Worm (Caenorhabditis elegans) whole organism, L4 larva: Measurements from ENCODE around the gene Y37D8A.19.

ENCODE experiments used
- F10B5.3 ChIP-seq: sonication (generic microtip); optimal IDR thresholded peaks from 2 replicates; lab custom pipeline; 2016; ENCODE audit warnings: mild to moderate bottlenecking, missing genetic modification characterization, missing compliant biosample characterization
- F37D6.2 ChIP-seq: sonication (generic microtip); optimal IDR thresholded peaks from 2 replicates; lab custom pipeline; 2016; ENCODE audit warnings: mild to moderate bottlenecking, missing genetic modification characterization, missing compliant biosample characterization
- F49E8.2 ChIP-seq: sonication (generic microtip); optimal IDR thresholded peaks from 2 replicates; lab custom pipeline; 2016; ENCODE audit warnings: missing compliant biosample characterization, mild to moderate bottlenecking, missing genetic modification characterization, borderline replicate concordance
- Y48G9A.11 ChIP-seq: fragments of 200-800 bp; sonication (Bioruptor generic); IDR thresholded peaks from 2 replicates; pipeline ENCODE4 v1.3.6; 2022; ENCODE audit warnings: missing genetic modification reagents, missing genetic modification characterization, missing compliant biosample characterization
- daf-16 ChIP-seq, 3 experiments: sonication (generic microtip); optimal IDR thresholded peaks; 2 replicates each; lab custom pipeline; 2016 to 2017; ENCODE audit warnings: missing genetic modification characterization in 3 of 3, missing genetic modification reagents in 3 of 3, mild to moderate bottlenecking in 2 of 3, missing compliant biosample characterization in 2 of 3, missing biosample characterization in 1 of 3, moderate library complexity in 1 of 3
- daf-19 ChIP-seq: fragments of 200-800 bp; sonication (Bioruptor generic); conservative IDR thresholded peaks from 2 replicates; pipeline ENCODE4 v1.3.6; 2022; ENCODE audit warnings: missing genetic modification characterization, missing compliant biosample characterization
- dmd-6 ChIP-seq: fragments of 200-800 bp; sonication (Bioruptor generic); IDR thresholded peaks from 2 replicates; pipeline ENCODE4 v1.3.6; 2022; ENCODE audit warnings: missing genetic modification reagents, missing genetic modification characterization, missing compliant biosample characterization
- dve-1 ChIP-seq: sonication (generic microtip); optimal IDR thresholded peaks from 2 replicates; lab custom pipeline; 2017; ENCODE audit warnings: antibody characterized with exemption, mild to moderate bottlenecking, missing genetic modification characterization, missing compliant biosample characterization; ENCODE audit not compliant: insufficient read depth
- egl-43 ChIP-seq: fragments of 200-800 bp; sonication (Bioruptor generic); IDR thresholded peaks from 2 replicates; pipeline ENCODE4 v1.3.6; 2022; ENCODE audit warnings: missing genetic modification reagents, missing genetic modification characterization, missing compliant biosample characterization
- gei-8 ChIP-seq: fragments of 200-800 bp; sonication (Bioruptor generic); optimal IDR thresholded peaks from 2 replicates; lab custom pipeline; 2018; ENCODE audit warnings: mild to moderate bottlenecking, missing genetic modification characterization, missing compliant biosample characterization
- hif-1 ChIP-seq, 2 experiments: sonication (generic microtip); optimal IDR thresholded peaks; 2 replicates each; lab custom pipeline; 2016 to 2017; ENCODE audit warnings: missing compliant biosample characterization in 2 of 2, missing genetic modification characterization in 2 of 2, missing genetic modification reagents in 2 of 2, missing genotype in 2 of 2, mild to moderate bottlenecking in 1 of 2
- hlh-11 ChIP-seq: fragments of 200-800 bp; sonication (Bioruptor generic); optimal IDR thresholded peaks from 2 replicates; lab custom pipeline; 2018; ENCODE audit warnings: mild to moderate bottlenecking, missing genetic modification characterization, missing compliant biosample characterization
- hlh-30 ChIP-seq: sonication (generic microtip); optimal IDR thresholded peaks from 2 replicates; lab custom pipeline; 2017; ENCODE audit warnings: antibody characterized with exemption, mild to moderate bottlenecking, missing genetic modification characterization, missing compliant biosample characterization; ENCODE audit not compliant: insufficient read depth
- jun-1 ChIP-seq: fragments of 150-350 bp; optimal IDR thresholded peaks from 2 replicates; lab custom pipeline; 2014; ENCODE audit warnings: missing biosample characterization, missing genetic modification reagents, missing genetic modification characterization
- lin-1 ChIP-seq: fragments of 200-800 bp; sonication (Bioruptor generic); IDR thresholded peaks from 2 replicates; pipeline ENCODE4 v1.3.6; 2022; ENCODE audit warnings: missing genetic modification reagents, missing genetic modification characterization, missing compliant biosample characterization
- lin-38 ChIP-seq: fragments of 200-800 bp; sonication (Bioruptor generic); IDR thresholded peaks from 2 replicates; pipeline ENCODE4 v1.3.6; 2022; ENCODE audit warnings: missing genetic modification reagents, missing genetic modification characterization, missing compliant biosample characterization
- lin-39 ChIP-seq: fragments of 150-350 bp; optimal IDR thresholded peaks from 2 replicates; lab custom pipeline; 2014; ENCODE audit warnings: missing biosample characterization, missing genetic modification reagents, missing genetic modification characterization
- lsy-2 ChIP-seq, 2 experiments: fragments of 150-350 bp in 1 of 2; sonication (generic microtip) in 1 of 2; optimal IDR thresholded peaks; 2 replicates each; lab custom pipeline; 2014 to 2017; ENCODE audit warnings: missing biosample characterization in 2 of 2, missing genetic modification characterization in 2 of 2
- madf-5 ChIP-seq, 2 experiments: fragments of 200-800 bp; sonication (Bioruptor generic); IDR thresholded peaks; 2 replicates each; pipeline ENCODE4 v1.3.6; 2022; ENCODE audit warnings: missing compliant biosample characterization in 2 of 2, missing genetic modification characterization in 2 of 2
- mdl-1 ChIP-seq, 2 experiments: fragments of 150-350 bp in 1 of 2; sonication (generic microtip) in 1 of 2; optimal IDR thresholded peaks; 2 replicates each; lab custom pipeline; 2014 to 2017; ENCODE audit warnings: missing biosample characterization in 2 of 2, missing genetic modification characterization in 2 of 2
- mep-1 ChIP-seq: fragments of 150-350 bp; sonication (generic microtip); optimal IDR thresholded peaks from 3 replicates; lab custom pipeline; 2014; ENCODE audit warnings: missing biosample characterization, missing genetic modification characterization
- nhr-28 ChIP-seq: fragments of 150-350 bp; optimal IDR thresholded peaks from 2 replicates; lab custom pipeline; 2014; ENCODE audit warnings: missing biosample characterization, missing genetic modification characterization
- nhr-41 ChIP-seq: fragments of 200-800 bp; sonication (Bioruptor generic); IDR thresholded peaks from 2 replicates; pipeline ENCODE4 v1.3.6; 2022; ENCODE audit warnings: missing genetic modification reagents, missing genetic modification characterization, missing compliant biosample characterization
- nhr-42 ChIP-seq: fragments of 200-800 bp; sonication (Bioruptor generic); IDR thresholded peaks from 2 replicates; pipeline ENCODE4 v1.3.6; 2022; ENCODE audit warnings: missing genetic modification characterization, missing compliant biosample characterization
- nhr-48 ChIP-seq: sonication (generic microtip); optimal IDR thresholded peaks from 2 replicates; lab custom pipeline; 2016; ENCODE audit warnings: mild to moderate bottlenecking, missing genetic modification characterization, missing compliant biosample characterization
- nhr-6 ChIP-seq: fragments of 150-350 bp; optimal IDR thresholded peaks from 2 replicates; lab custom pipeline; 2014; ENCODE audit warnings: missing biosample characterization, missing genetic modification characterization
- php-3 ChIP-seq: fragments of 200-800 bp; sonication (Bioruptor generic); IDR thresholded peaks from 2 replicates; pipeline ENCODE4 v1.3.6; 2022; ENCODE audit warnings: missing genetic modification reagents, missing genetic modification characterization, missing compliant biosample characterization
- pqm-1 ChIP-seq: sonication (generic microtip); optimal IDR thresholded peaks from 2 replicates; lab custom pipeline; 2017; ENCODE audit warnings: missing biosample characterization, missing genetic modification characterization
- unc-39 ChIP-seq: sonication (generic microtip); optimal IDR thresholded peaks from 2 replicates; lab custom pipeline; 2017; ENCODE audit warnings: missing biosample characterization, missing genetic modification characterization
- unc-62 ChIP-seq, 3 experiments: fragments of 150-350 bp in 1 of 3; sonication (generic microtip); optimal IDR thresholded peaks in 2 of 3; peaks in 1 of 3; 1 replicate in 1 of 3; 2 replicates in 2 of 3; lab custom pipeline; 2014 to 2017; ENCODE audit warnings: missing biosample characterization in 3 of 3, missing genetic modification characterization in 3 of 3, missing genetic modification reagents in 3 of 3, missing genotype in 1 of 3
- zfp-3 ChIP-seq: fragments of 200-800 bp; sonication (Bioruptor generic); conservative IDR thresholded peaks from 2 replicates; pipeline ENCODE4 v1.3.6; 2022; ENCODE audit warnings: missing genetic modification reagents, missing genetic modification characterization, missing compliant biosample characterization

Gene Y37D8A.19

DNA sequence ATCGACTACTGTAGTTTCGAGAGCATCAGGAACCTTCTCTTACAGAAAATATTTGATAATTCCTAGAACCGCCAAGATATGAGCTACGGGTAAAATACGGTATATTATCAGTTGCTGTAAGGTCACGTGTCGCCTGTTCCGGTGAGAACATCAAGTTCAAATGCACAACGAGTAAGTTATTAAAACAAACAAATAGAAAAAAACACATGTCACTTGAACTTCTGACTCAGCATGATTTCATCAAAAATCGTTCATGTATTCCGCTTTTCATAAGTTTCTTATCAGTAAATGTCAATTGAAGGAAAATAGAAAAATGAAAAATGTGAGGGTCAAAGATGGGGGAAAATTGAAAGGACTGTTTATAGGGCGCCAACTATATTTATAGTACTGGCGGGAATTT lies 31.0 kb downstream of the Y37D8A.19 start:
- no peak for TF ChIP-seq zfp-3
- TF ChIP-seq nhr-41 (GFP tag; lab: Robert Waterston, UW): 0 out of 2 replicates have a peak, but pooled peaks have one; percentile 18
- TF ChIP-seq gei-8 (GFP tag; lab: Kevin White, UChicago): no peak
- peak; percentile 68 for TF ChIP-seq dmd-6 (GFP tag; lab: Robert Waterston, UW)
- peak; percentile 43 for TF ChIP-seq nhr-28 (tag; lab: Kevin White, UChicago)
- peak; percentile 49 for TF ChIP-seq hlh-30
- no peak for TF ChIP-seq nhr-42 (GFP tag; lab: Robert Waterston, UW)
- TF ChIP-seq lin-39 (tag; lab: Kevin White, UChicago): no peak
- peak; percentile 42; the same call in 1 of the 2 replicates for TF ChIP-seq lin-1
- TF ChIP-seq dve-1 (tag; lab: Kevin White, UChicago): peak; percentile 61
- TF ChIP-seq hlh-11 (tag; lab: Kevin White, UChicago): peak; percentile 46
- no peak for TF ChIP-seq daf-16 (GFP tag; optimal IDR thresholded peaks at IDR 0.05; lab: Kevin White, UChicago)
- peak; percentile 54 for TF ChIP-seq daf-16 (tag; optimal IDR thresholded peaks at IDR 0.05; lab: Kevin White, UChicago)
- peak; percentile 59 for TF ChIP-seq pqm-1 (tag; lab: Kevin White, UChicago)
- TF ChIP-seq mdl-1 (tag; optimal IDR thresholded peaks at IDR 0.05; lab: Kevin White, UChicago): no peak

DNA sequence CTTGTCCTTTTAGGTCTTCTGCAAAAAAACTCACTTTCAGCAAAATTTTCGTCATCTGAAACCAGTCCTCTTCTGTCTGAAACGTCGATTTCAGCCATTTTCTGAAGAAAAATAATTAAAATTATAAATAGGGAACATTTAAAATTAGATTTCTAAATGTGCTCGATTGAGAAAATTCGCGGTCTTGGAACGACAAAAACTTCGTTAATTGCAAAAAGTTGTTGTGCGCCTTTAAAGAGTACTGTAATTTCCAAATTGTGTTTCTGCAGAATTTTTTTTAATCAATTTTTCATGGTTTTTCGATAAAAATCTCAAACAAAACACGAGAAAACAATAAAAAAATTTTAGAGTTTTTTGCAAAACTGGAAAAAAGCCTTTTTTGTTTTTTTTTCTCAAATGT lies 37.2 kb downstream of the Y37D8A.19 start, which contains the start of gene ttm-1:
Gene ttm-1, minus strand, starts transcription at position 101 of the 400 bp plus-strand sequence.
- TF ChIP-seq Y48G9A.11 (GFP tag; lab: Robert Waterston, UW): no peak
- TF ChIP-seq jun-1 (tag; lab: Kevin White, UChicago): no peak
- no peak for TF ChIP-seq lsy-2 (tag; optimal IDR thresholded peaks at IDR 0.05; lab: Kevin White, UChicago)
- TF ChIP-seq nhr-6 (tag; lab: Kevin White, UChicago): no peak
- TF ChIP-seq unc-39: no peak
- no peak for TF ChIP-seq madf-5 (GFP tag; IDR thresholded peaks at IDR 0.05; lab: Robert Waterston, UW)
- no peak for TF ChIP-seq nhr-42 (GFP tag; lab: Robert Waterston, UW)
- TF ChIP-seq egl-43 (GFP tag; lab: Robert Waterston, UW): no peak
- no peak for TF ChIP-seq unc-62 (GFP tag; optimal IDR thresholded peaks at IDR 0.05 in 1 of 2; lab: Kevin White, UChicago)
- no peak for TF ChIP-seq unc-62 (tag; optimal IDR thresholded peaks at IDR 0.05; lab: Kevin White, UChicago)

DNA sequence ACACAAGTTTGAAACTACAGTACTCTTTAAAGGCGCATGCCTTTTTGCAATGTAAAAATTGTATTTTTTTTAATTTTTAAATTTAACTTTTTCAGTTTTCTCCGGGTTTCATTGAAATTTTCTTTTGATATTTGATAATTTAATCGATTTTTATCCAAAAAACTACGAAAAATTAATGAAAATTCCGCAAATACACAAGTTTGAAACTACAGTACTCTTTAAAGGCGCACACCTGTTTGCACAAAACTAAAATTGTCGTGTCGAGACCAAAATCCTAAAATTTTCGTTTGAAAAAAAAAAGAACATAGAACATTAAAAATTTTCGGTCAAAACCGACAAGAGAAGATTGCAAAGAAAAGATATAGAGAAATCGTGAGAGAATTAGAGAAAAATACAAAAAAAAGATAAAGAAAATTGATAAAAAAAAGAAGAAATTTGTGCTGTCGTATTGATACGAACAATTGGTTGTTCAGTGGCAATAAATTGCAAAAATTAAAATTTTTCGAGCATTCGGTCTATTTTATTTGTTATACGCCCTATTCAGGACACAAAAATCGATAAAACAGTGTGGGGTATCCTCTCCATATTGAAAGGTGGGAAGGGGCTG lies 37.9 kb downstream of the Y37D8A.19 start:
- TF ChIP-seq daf-19 (GFP tag; lab: Robert Waterston, UW): no peak
- TF ChIP-seq dmd-6 (GFP tag; lab: Robert Waterston, UW): peak; percentile 57
- no peak for TF ChIP-seq nhr-6 (tag; lab: Kevin White, UChicago)
- no peak for TF ChIP-seq F37D6.2 (tag; lab: Kevin White, UChicago)
- TF ChIP-seq nhr-48 (tag; lab: Kevin White, UChicago): no peak
- peak; percentile 61 for TF ChIP-seq php-3 (GFP tag; lab: Robert Waterston, UW)
- peak; percentile 7; the same call in 1 of the 2 replicates for TF ChIP-seq lin-38
- no peak for TF ChIP-seq hif-1 (tag; optimal IDR thresholded peaks at IDR 0.05; lab: Kevin White, UChicago)
- TF ChIP-seq daf-16 (GFP tag; optimal IDR thresholded peaks at IDR 0.05; lab: Kevin White, UChicago): no peak
- peak; percentile 8 for TF ChIP-seq daf-16 (tag; optimal IDR thresholded peaks at IDR 0.05; lab: Kevin White, UChicago)
- peak; percentile 70 for TF ChIP-seq dve-1 (tag; lab: Kevin White, UChicago)
- peak; percentile 31 for TF ChIP-seq nhr-28 (tag; lab: Kevin White, UChicago)
- no peak for TF ChIP-seq F10B5.3
- peak; percentile 24 for TF ChIP-seq hlh-11 (tag; lab: Kevin White, UChicago)
- peak; percentile 24 for TF ChIP-seq F49E8.2 (tag; lab: Kevin White, UChicago)
- TF ChIP-seq lsy-2 (tag; optimal IDR thresholded peaks at IDR 0.05; lab: Kevin White, UChicago): peak in 1 of 2 experiments; percentile 44
- TF ChIP-seq pqm-1 (tag; lab: Kevin White, UChicago): peak; percentile 57
- no peak for TF ChIP-seq unc-62 (GFP tag; optimal IDR thresholded peaks at IDR 0.05 in 1 of 2; lab: Kevin White, UChicago)
- no peak for TF ChIP-seq unc-62 (tag; optimal IDR thresholded peaks at IDR 0.05; lab: Kevin White, UChicago)
- TF ChIP-seq mep-1 (tag; lab: Kevin White, UChicago): peak; percentile 38
